Worm (Caenorhabditis elegans) whole organism, L1 larva: ENCODE measurements around the gene K08E7.4.

Source experiments
- F16B12.6 ChIP-seq: fragments of 150-350 bp; optimal IDR thresholded peaks from 2 replicates; lab custom pipeline; 2014; ENCODE audit warnings: missing biosample characterization, missing genetic modification characterization
- aha-1 ChIP-seq: fragments of 150-350 bp; optimal IDR thresholded peaks from 2 replicates; lab custom pipeline; 2014; ENCODE audit warnings: missing biosample characterization, missing genetic modification characterization
- alr-1 ChIP-seq: fragments of 200-800 bp; sonication (Bioruptor generic); optimal IDR thresholded peaks from 2 replicates; lab custom pipeline; 2018; ENCODE audit warnings: borderline replicate concordance, mild to moderate bottlenecking, missing genetic modification characterization, missing compliant biosample characterization
- ceh-8 ChIP-seq: fragments of 200-800 bp; sonication (Bioruptor generic); optimal IDR thresholded peaks from 2 replicates; lab custom pipeline; 2018; ENCODE audit warnings: mild to moderate bottlenecking, missing genetic modification characterization, moderate library complexity, missing compliant biosample characterization
- ceh-82 ChIP-seq, 3 experiments: fragments of 150-350 bp in 1 of 3; sonication (generic microtip) in 2 of 3; optimal IDR thresholded peaks; 2 replicates each; lab custom pipeline; 2014 to 2017; ENCODE audit warnings: missing biosample characterization in 3 of 3, missing genetic modification characterization in 3 of 3
- ces-1 ChIP-seq: fragments of 150-350 bp; optimal IDR thresholded peaks from 2 replicates; lab custom pipeline; 2014; ENCODE audit warnings: missing biosample characterization, missing genetic modification reagents, missing genetic modification characterization
- dpl-1 ChIP-seq, 3 experiments: fragments of 150-350 bp in 2 of 3; sonication (generic microtip) in 1 of 3; optimal IDR thresholded peaks; 2 replicates each; lab custom pipeline; 2014 to 2017; ENCODE audit warnings: missing biosample characterization in 3 of 3, missing genetic modification characterization in 3 of 3, missing genetic modification reagents in 3 of 3
- efl-1 ChIP-seq, 4 experiments: fragments of 150-350 bp; optimal IDR thresholded peaks in 3 of 4; peaks in 1 of 4; 1 replicate in 1 of 4; 2 replicates in 3 of 4; lab custom pipeline; 2014; ENCODE audit warnings: missing biosample characterization in 2 of 4, missing genetic modification characterization in 2 of 4, missing genetic modification reagents in 2 of 4
- efl-3 ChIP-seq: fragments of 200-800 bp; sonication (Bioruptor generic); optimal IDR thresholded peaks from 2 replicates; lab custom pipeline; 2018; ENCODE audit warnings: mild to moderate bottlenecking, missing genetic modification characterization, missing compliant biosample characterization
- ets-5 ChIP-seq: fragments of 200-800 bp; sonication (Bioruptor generic); IDR thresholded peaks from 2 replicates; pipeline ENCODE4 v1.3.6; 2022; ENCODE audit warnings: missing genetic modification characterization, missing compliant biosample characterization
- fkh-4 ChIP-seq: sonication (generic microtip); optimal IDR thresholded peaks from 2 replicates; lab custom pipeline; 2016; ENCODE audit warnings: missing compliant biosample characterization, missing genetic modification characterization, borderline replicate concordance
- fkh-8 ChIP-seq: sonication (generic microtip); optimal IDR thresholded peaks from 2 replicates; lab custom pipeline; 2016; ENCODE audit warnings: mild to moderate bottlenecking, missing genetic modification characterization, missing compliant biosample characterization
- grh-1 ChIP-seq: fragments of 200-800 bp; sonication (Bioruptor generic); IDR thresholded peaks from 2 replicates; pipeline ENCODE4 v1.3.6; 2022; ENCODE audit warnings: missing genetic modification reagents, missing genetic modification characterization, missing compliant biosample characterization
- irx-1 ChIP-seq: sonication (generic microtip); optimal IDR thresholded peaks from 2 replicates; lab custom pipeline; 2016; ENCODE audit warnings: missing genetic modification characterization, missing compliant biosample characterization
- isw-1 ChIP-seq: fragments of 200-800 bp; sonication (Bioruptor generic); IDR thresholded peaks from 2 replicates; pipeline ENCODE4 v1.3.6; 2022; ENCODE audit warnings: missing genetic modification characterization, missing compliant biosample characterization
- lin-14 ChIP-seq: fragments of 200-800 bp; sonication (Bioruptor generic); optimal IDR thresholded peaks from 2 replicates; lab custom pipeline; 2018; ENCODE audit warnings: mild to moderate bottlenecking, missing genetic modification characterization, moderate library complexity, missing compliant biosample characterization
- lir-3 ChIP-seq: sonication (generic microtip); optimal IDR thresholded peaks from 2 replicates; lab custom pipeline; 2016; ENCODE audit warnings: mild to moderate bottlenecking, missing genetic modification characterization, moderate library complexity, missing compliant biosample characterization; ENCODE audit not compliant: poor library complexity
- mab-9 ChIP-seq: fragments of 200-800 bp; sonication (Bioruptor generic); IDR thresholded peaks from 2 replicates; pipeline ENCODE4 v1.3.6; 2022; ENCODE audit warnings: missing genetic modification reagents, missing genetic modification characterization, missing compliant biosample characterization
- mef-2 ChIP-seq: fragments of 150-350 bp; optimal IDR thresholded peaks from 2 replicates; lab custom pipeline; 2014; ENCODE audit warnings: missing biosample characterization, missing genetic modification characterization
- mep-1 ChIP-seq: fragments of 150-350 bp; optimal IDR thresholded peaks from 2 replicates; lab custom pipeline; 2014; ENCODE audit warnings: missing biosample characterization, missing genetic modification characterization
- nhr-12 ChIP-seq: sonication (generic microtip); optimal IDR thresholded peaks from 2 replicates; lab custom pipeline; 2017; ENCODE audit warnings: missing biosample characterization, missing genetic modification characterization
- nhr-20 ChIP-seq: sonication (generic microtip); optimal IDR thresholded peaks from 2 replicates; lab custom pipeline; 2016; ENCODE audit warnings: mild to moderate bottlenecking, missing genetic modification characterization, missing compliant biosample characterization
- nhr-71 ChIP-seq: sonication (generic microtip); optimal IDR thresholded peaks from 2 replicates; lab custom pipeline; 2016; ENCODE audit warnings: mild to moderate bottlenecking, missing genetic modification characterization, moderate library complexity, missing compliant biosample characterization
- nhr-77 ChIP-seq: fragments of 150-350 bp; optimal IDR thresholded peaks from 2 replicates; lab custom pipeline; 2014; ENCODE audit warnings: missing biosample characterization, missing genetic modification characterization
- nhr-85 ChIP-seq: sonication (generic microtip); peaks from one replicate; lab custom pipeline; 2016; ENCODE audit warnings: missing genetic modification characterization, inconsistent platforms, missing compliant biosample characterization
- pag-3 ChIP-seq: sonication (generic microtip); optimal IDR thresholded peaks from 2 replicates; lab custom pipeline; 2017; ENCODE audit warnings: missing genetic modification characterization, mild to moderate bottlenecking, missing compliant biosample characterization, antibody characterized with exemption, borderline replicate concordance; ENCODE audit not compliant: insufficient read depth
- pax-3 ChIP-seq: fragments of 200-800 bp; sonication (Bioruptor generic); optimal IDR thresholded peaks from 2 replicates; lab custom pipeline; 2018; ENCODE audit warnings: mild to moderate bottlenecking, missing genetic modification characterization, moderate library complexity, missing compliant biosample characterization
- pqm-1 ChIP-seq: sonication (generic microtip); optimal IDR thresholded peaks from 3 replicates; lab custom pipeline; 2017; ENCODE audit warnings: missing biosample characterization, missing genetic modification characterization
- snu-23 ChIP-seq: sonication (generic microtip); optimal IDR thresholded peaks from 2 replicates; lab custom pipeline; 2016; ENCODE audit warnings: missing genetic modification characterization, missing compliant biosample characterization
- sox-4 ChIP-seq: sonication (generic microtip); optimal IDR thresholded peaks from 2 replicates; lab custom pipeline; 2016; ENCODE audit warnings: missing genetic modification characterization, missing compliant biosample characterization
- tbx-2 ChIP-seq: sonication (generic microtip); optimal IDR thresholded peaks from 2 replicates; lab custom pipeline; 2016; ENCODE audit warnings: missing genetic modification characterization, missing compliant biosample characterization
- unc-130 ChIP-seq: fragments of 150-350 bp; optimal IDR thresholded peaks from 2 replicates; lab custom pipeline; 2017; ENCODE audit warnings: missing biosample characterization, missing genetic modification characterization, inconsistent platforms
- unc-30 ChIP-seq: sonication (generic microtip); optimal IDR thresholded peaks from 2 replicates; lab custom pipeline; 2017; ENCODE audit warnings: missing biosample characterization, missing genetic modification characterization
- unc-86 ChIP-seq: sonication (generic microtip); optimal IDR thresholded peaks from 2 replicates; lab custom pipeline; 2016; ENCODE audit warnings: missing genetic modification characterization, missing compliant biosample characterization
- zag-1 ChIP-seq: fragments of 150-350 bp; optimal IDR thresholded peaks from 2 replicates; lab custom pipeline; 2014; ENCODE audit warnings: missing biosample characterization, missing genetic modification characterization
- zip-4 ChIP-seq: fragments of 200-800 bp; sonication (Bioruptor generic); optimal IDR thresholded peaks from 2 replicates; lab custom pipeline; 2018; ENCODE audit warnings: mild to moderate bottlenecking, missing genetic modification characterization, moderate library complexity, missing compliant biosample characterization
- ztf-11 ChIP-seq, 2 experiments: sonication (generic microtip); optimal IDR thresholded peaks; 2 replicates each; lab custom pipeline; 2016 to 2017; ENCODE audit warnings: missing genetic modification characterization in 2 of 2, missing biosample characterization in 1 of 2, missing compliant biosample characterization in 1 of 2
- ztf-4 ChIP-seq: fragments of 150-350 bp; optimal IDR thresholded peaks from 2 replicates; lab custom pipeline; 2014; ENCODE audit warnings: missing biosample characterization, missing genetic modification characterization

The K08E7.4 gene

DNA sequence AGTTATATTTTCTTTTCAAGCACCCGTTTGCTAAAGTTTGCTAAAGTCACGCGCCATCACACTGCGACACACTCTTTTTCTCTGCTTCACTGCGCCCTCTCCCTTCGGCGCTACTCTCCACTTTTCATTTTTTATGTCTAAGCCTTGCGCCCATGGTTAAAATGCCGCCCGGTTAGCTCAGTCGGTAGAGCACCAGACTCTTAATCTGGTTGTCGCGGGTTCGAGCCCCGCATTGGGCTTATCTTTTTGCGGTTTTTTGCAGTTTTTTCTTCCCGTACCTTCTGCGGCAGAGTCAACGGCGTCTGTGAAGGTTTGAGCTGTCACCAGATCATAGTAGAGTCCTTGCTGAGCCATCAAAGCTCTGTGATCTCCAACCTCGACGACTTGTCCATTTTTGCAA, 23.6 kb upstream of the K08E7.4 start (continued):
- TF ChIP-seq tbx-2 (tag; lab: Kevin White, UChicago) (peak; percentile 83), fkh-4 (tag; lab: Kevin White, UChicago) (no peak), nhr-71 (tag; lab: Kevin White, UChicago) (peak; percentile 89), alr-1 (no peak), ces-1 (GFP tag; lab: Kevin White, UChicago) (no peak), lir-3 (peak; percentile 61), pax-3 (peak; percentile 33), unc-86 (tag; lab: Kevin White, UChicago) (peak; percentile 76), pqm-1 (tag; lab: Kevin White, UChicago) (no peak), sox-4 (peak; percentile 56), irx-1 (tag; lab: Kevin White, UChicago) (peak; percentile 75), snu-23 (GFP tag; lab: Kevin White, UChicago) (peak; percentile 91), fkh-8 (peak; percentile 80), isw-1 (GFP tag; lab: Robert Waterston, UW) (peak; percentile 74), unc-130 (no peak), ztf-4 (tag; lab: Kevin White, UChicago) (no peak), nhr-77 (tag; lab: Kevin White, UChicago) (peak; percentile 22), nhr-85 (no peak), pag-3 (tag; lab: Kevin White, UChicago) (no peak), zag-1 (no peak), ceh-82 (tag; optimal IDR thresholded peaks at IDR 0.05; lab: Kevin White, UChicago) (peak; percentile 41 to 84 (median 68)), mef-2 (tag; lab: Kevin White, UChicago) (peak; percentile 52), dpl-1 (GFP tag; optimal IDR thresholded peaks at IDR 0.05; lab: Kevin White, UChicago) (peak; percentile 27 to 67 (median 53)), nhr-20 (peak; percentile 86), aha-1 (tag; lab: Kevin White, UChicago) (no peak), ets-5 (GFP tag; lab: Robert Waterston, UW) (no peak), zip-4 (GFP tag; lab: Kevin White, UChicago) (peak; percentile 13), ceh-8 (GFP tag; lab: Kevin White, UChicago) (peak; percentile 77), ztf-11 (tag; optimal IDR thresholded peaks at IDR 0.05; lab: Kevin White, UChicago) (peak in 1 of 2 experiments; percentile 40), lin-14 (GFP tag; lab: Kevin White, UChicago) (peak; percentile 88), F16B12.6 (tag; lab: Kevin White, UChicago) (peak; percentile 41), mep-1 (peak; percentile 50), nhr-12 (no peak), efl-3 (no peak), mab-9 (0 out of 2 replicates have a peak, but pooled peaks have one; percentile 17)

- TF ChIP-seq mef-2 (tag; lab: Kevin White, UChicago) (no peak), mab-9 (no peak), efl-1 (optimal IDR thresholded peaks at IDR 0.05; lab: Kevin White, UChicago) (no peak), efl-1 (GFP tag; optimal IDR thresholded peaks at IDR 0.05 in 1 of 2; lab: Kevin White, UChicago) (peak in 1 of 2 experiments; percentile 74)
Observed at ce11 chrIV:12590373-12590772, 19.4 kb upstream of the K08E7.4 start, which contains the start of gene cul-6. Gene cul-6 (minus strand): TSS chrIV:12590451.

DNA sequence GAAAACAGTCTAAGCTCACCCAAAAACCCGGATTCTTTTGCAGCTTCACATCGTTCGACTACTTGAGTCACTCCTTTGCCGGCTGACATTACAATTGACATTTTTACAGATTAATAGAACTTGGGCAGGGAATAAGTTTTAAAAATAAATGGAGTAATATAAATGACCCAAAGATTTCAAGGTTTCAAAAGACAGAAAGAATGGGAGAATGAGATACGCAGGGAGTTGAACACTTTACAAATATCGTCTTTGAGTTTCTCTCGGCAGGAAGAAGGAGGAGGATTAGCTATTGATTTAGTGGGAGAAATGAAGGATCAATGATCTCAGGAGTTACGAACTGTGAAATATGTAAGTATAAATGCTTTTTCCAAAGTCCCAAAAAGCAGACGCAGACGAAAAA, 15.0 kb upstream of the K08E7.4 start, which contains the start of gene K08E7.8:
Gene K08E7.8, minus strand, starts transcription at position 101 of the 400 bp plus-strand sequence.
- no peak for TF ChIP-seq grh-1 (GFP tag; lab: Robert Waterston, UW)
- TF ChIP-seq mab-9, result no peak
- no peak for TF ChIP-seq nhr-85
- TF ChIP-seq unc-30, result no peak
- TF ChIP-seq ets-5 (GFP tag; lab: Robert Waterston, UW), result no peak
- no peak for TF ChIP-seq zip-4 (GFP tag; lab: Kevin White, UChicago)
